Fruit fly (Drosophila melanogaster): ENCODE results near the gene sd.

dm6 chrX:15859387-15859786 lies 55.2 kb downstream of the sd start, which contains the start of gene AlkB:
- TF ChIP-seq pad (GFP tag; optimal IDR thresholded peaks at IDR 0.05), result no peak
- TF ChIP-seq CG12768 (GFP tag; optimal IDR thresholded peaks at IDR 0.05), result no peak
- TF ChIP-seq CG33017 (tag; optimal IDR thresholded peaks at IDR 0.05), result no peak
- no peak for TF ChIP-seq Clk (GFP tag; optimal IDR thresholded peaks at IDR 0.05)

All from whole organism, adult.